Fruit fly (Drosophila melanogaster) whole organism, adult: ENCODE measurements around the gene Ir7g.

Experiments
- CG11617 ChIP-seq: fragments of 200-800 bp; sonication (Bioruptor generic); optimal IDR thresholded peaks from 2 replicates; lab custom pipeline; 2017; ENCODE audit warnings: mild to moderate bottlenecking, missing biosample characterization, missing genetic modification reagents, missing genetic modification characterization
- CG12768 ChIP-seq: fragments of 200-800 bp; sonication (Bioruptor generic); optimal IDR thresholded peaks from 2 replicates; lab custom pipeline; 2017; ENCODE audit warnings: missing biosample characterization, missing genetic modification characterization, mild to moderate bottlenecking, moderate library complexity, missing genetic modification reagents
- CG14711 ChIP-seq: fragments of 200-800 bp; sonication (Bioruptor generic); optimal IDR thresholded peaks from 2 replicates; lab custom pipeline; 2018; ENCODE audit warnings: missing biosample characterization, mild to moderate bottlenecking, missing genetic modification characterization, moderate library complexity
- CG1620 ChIP-seq: fragments of 200-800 bp; sonication (Bioruptor generic); optimal IDR thresholded peaks from 2 replicates; lab custom pipeline; 2016; ENCODE audit warnings: missing biosample characterization, missing genetic modification characterization
- CG33017 ChIP-seq: fragments of 200-800 bp; sonication (Bioruptor generic); optimal IDR thresholded peaks from 2 replicates; lab custom pipeline; 2018; ENCODE audit warnings: missing biosample characterization, mild to moderate bottlenecking, missing genetic modification characterization, moderate library complexity
- CG5204 ChIP-seq: fragments of 200-800 bp; sonication (Bioruptor generic); optimal IDR thresholded peaks from 2 replicates; lab custom pipeline; 2016; ENCODE audit warnings: missing biosample characterization, missing genetic modification characterization
- CG7045 ChIP-seq: fragments of 200-800 bp; sonication (Bioruptor generic); optimal IDR thresholded peaks from 2 replicates; lab custom pipeline; 2017; ENCODE audit warnings: missing biosample characterization, mild to moderate bottlenecking, missing genetic modification characterization
- CG7101 ChIP-seq: fragments of 200-800 bp; sonication (Bioruptor generic); optimal IDR thresholded peaks from 2 replicates; lab custom pipeline; 2018; ENCODE audit warnings: missing biosample characterization, mild to moderate bottlenecking, missing genetic modification characterization, moderate library complexity
- Clk ChIP-seq: fragments of 200-800 bp; sonication (Bioruptor generic); optimal IDR thresholded peaks from 2 replicates; lab custom pipeline; 2017; ENCODE audit warnings: missing biosample characterization, missing genetic modification characterization
- Crg-1 ChIP-seq: fragments of 200-800 bp; sonication (Bioruptor generic); optimal IDR thresholded peaks from 2 replicates; lab custom pipeline; 2016; ENCODE audit warnings: missing biosample characterization, missing genetic modification characterization
- Hr96 ChIP-seq: fragments of 200-800 bp; sonication (Bioruptor generic); optimal IDR thresholded peaks from 2 replicates; lab custom pipeline; 2016; ENCODE audit warnings: missing biosample characterization, missing genetic modification characterization
- Mnt ChIP-seq: fragments of 200-800 bp; sonication (Bioruptor generic); optimal IDR thresholded peaks from 2 replicates; lab custom pipeline; 2016; ENCODE audit warnings: missing biosample characterization, mild to moderate bottlenecking, missing genetic modification characterization
- bab1 ChIP-seq: fragments of 200-800 bp; sonication (Bioruptor generic); optimal IDR thresholded peaks from 3 replicates; lab custom pipeline; 2019; ENCODE audit warnings: missing biosample characterization, mild to moderate bottlenecking, missing genetic modification characterization, moderate library complexity
- cic ChIP-seq: fragments of 200-800 bp; sonication (Bioruptor generic); optimal IDR thresholded peaks from 2 replicates; lab custom pipeline; 2017; ENCODE audit warnings: missing biosample characterization, mild to moderate bottlenecking, missing genetic modification characterization, moderate library complexity
- cnc ChIP-seq, 2 experiments: fragments of >200 bp; optimal IDR thresholded peaks; 2 replicates each; lab custom pipeline; 2017
- kay ChIP-seq: fragments of 200-800 bp; sonication (Bioruptor generic); peaks from one replicate; lab custom pipeline; 2016; ENCODE audit warnings: missing biosample characterization, missing genetic modification characterization, borderline replicate concordance
- ovo ChIP-seq: fragments of 200-800 bp; sonication (Bioruptor generic); optimal IDR thresholded peaks from 2 replicates; lab custom pipeline; 2016; ENCODE audit warnings: missing biosample characterization, missing genetic modification characterization
- pad ChIP-seq: fragments of 200-800 bp; sonication (Bioruptor generic); optimal IDR thresholded peaks from 3 replicates; lab custom pipeline; 2017; ENCODE audit warnings: missing biosample characterization, missing genetic modification characterization, mild to moderate bottlenecking, moderate library complexity, missing genetic modification reagents
- tj ChIP-seq: fragments of 200-800 bp; sonication (Bioruptor generic); optimal IDR thresholded peaks from 3 replicates; lab custom pipeline; 2017; ENCODE audit warnings: missing biosample characterization, mild to moderate bottlenecking, missing genetic modification characterization, moderate library complexity
- toe ChIP-seq: fragments of 200-800 bp; sonication (Bioruptor generic); optimal IDR thresholded peaks from 2 replicates; lab custom pipeline; 2016; ENCODE audit warnings: missing biosample characterization, missing genetic modification characterization

Ir7g gene

dm6 chrX:7884360-7884759 is at the start of gene Ir7g:
Ir7g (plus strand) TSS chrX:7884660.
- TF ChIP-seq kay (GFP tag; lab: Kevin White, UChicago) (no peak), CG33017 (tag; lab: Kevin White, UChicago) (no peak)

dm6 chrX:7854144-7854543 is 30.3 kb upstream of the Ir7g start, which contains the start of gene CG10920:
CG10920 (minus strand) TSS chrX:7854244.
- TF ChIP-seq CG14711 = no peak
- TF ChIP-seq CG11617 (GFP tag; lab: Kevin White, UChicago) = no peak
- no peak for TF ChIP-seq CG5204
- TF ChIP-seq CG12768 (GFP tag; lab: Kevin White, UChicago) = no peak
- TF ChIP-seq toe = no peak
- TF ChIP-seq cnc (optimal IDR thresholded peaks at IDR 0.05; lab: Kevin White, UChicago) = no peak
- TF ChIP-seq Clk (GFP tag; lab: Kevin White, UChicago) = no peak
- TF ChIP-seq pad = no peak
- TF ChIP-seq CG7101 = no peak
- TF ChIP-seq CG1620 (GFP tag; lab: Kevin White, UChicago) = no peak
- no peak for TF ChIP-seq ovo
- no peak for TF ChIP-seq bab1
- TF ChIP-seq CG7045 (GFP tag; lab: Kevin White, UChicago) = no peak

dm6 chrX:7857873-7858272 is 26.6 kb upstream of the Ir7g start, which contains the start of gene CG1409:
CG1409 (plus strand) TSS chrX:7858173.
- TF ChIP-seq cic (GFP tag; lab: Kevin White, UChicago) (no peak), CG5204 (no peak), CG1620 (GFP tag; lab: Kevin White, UChicago) (no peak), toe (no peak), CG11617 (GFP tag; lab: Kevin White, UChicago) (no peak), kay (GFP tag; lab: Kevin White, UChicago) (no peak), CG7045 (GFP tag; lab: Kevin White, UChicago) (no peak), Mnt (GFP tag; lab: Kevin White, UChicago) (no peak), Crg-1 (GFP tag; lab: Kevin White, UChicago) (no peak), bab1 (no peak), pad (no peak), tj (GFP tag; lab: Kevin White, UChicago) (no peak), CG14711 (no peak), Hr96 (GFP tag; lab: Kevin White, UChicago) (no peak), CG7101 (no peak), CG12768 (GFP tag; lab: Kevin White, UChicago) (no peak)

dm6 chrX:7866868-7867267 is 17.6 kb upstream of the Ir7g start, which contains the start of gene Ir7b:
Ir7b (minus strand) TSS chrX:7866968.
- no peak for TF ChIP-seq CG1620 (GFP tag; lab: Kevin White, UChicago)
- TF ChIP-seq cic (GFP tag; lab: Kevin White, UChicago) = no peak
- TF ChIP-seq kay (GFP tag; lab: Kevin White, UChicago) = no peak
- TF ChIP-seq bab1 = no peak
- TF ChIP-seq CG14711 = no peak
- no peak for TF ChIP-seq toe

dm6 chrX:7873172-7873930 is 11.1 kb upstream of the Ir7g start, which contains the start of gene dec:
dec (minus strand) TSS chrX:7873222.
- TF ChIP-seq Crg-1 (GFP tag; lab: Kevin White, UChicago) = no peak
- TF ChIP-seq CG5204 = no peak
- no peak for TF ChIP-seq toe
- no peak for TF ChIP-seq cnc (optimal IDR thresholded peaks at IDR 0.05; lab: Kevin White, UChicago)
- no peak for TF ChIP-seq kay (GFP tag; lab: Kevin White, UChicago)
- TF ChIP-seq pad = peak; percentile 17
- TF ChIP-seq CG1620 (GFP tag; lab: Kevin White, UChicago) = no peak
- TF ChIP-seq CG14711 = peak; percentile 26
- TF ChIP-seq cic (GFP tag; lab: Kevin White, UChicago) = no peak
- peak; percentile 95 for TF ChIP-seq tj (GFP tag; lab: Kevin White, UChicago)
- no peak for TF ChIP-seq Clk (GFP tag; lab: Kevin White, UChicago)
- TF ChIP-seq CG12768 (GFP tag; lab: Kevin White, UChicago) = no peak
- peak; percentile 88 for TF ChIP-seq bab1
- no peak for TF ChIP-seq CG33017 (tag; lab: Kevin White, UChicago)
- TF ChIP-seq CG7101 = no peak
- no peak for TF ChIP-seq Hr96 (GFP tag; lab: Kevin White, UChicago)
- no peak for TF ChIP-seq ovo
- TF ChIP-seq CG11617 (GFP tag; lab: Kevin White, UChicago) = no peak
- TF ChIP-seq Mnt (GFP tag; lab: Kevin White, UChicago) = no peak

dm6 chrX:7874094-7874493 is 10.4 kb upstream of the Ir7g start, which contains the start of gene Ir7c:
Ir7c (plus strand) TSS chrX:7874394.
- no peak for TF ChIP-seq kay (GFP tag; lab: Kevin White, UChicago)

dm6 chrX:7878736-7879135 is 5.7 kb upstream of the Ir7g start, which contains the start of gene Ir7d:
Ir7d (minus strand) TSS chrX:7878836.
- TF ChIP-seq CG33017 (tag; lab: Kevin White, UChicago) (no peak), CG7045 (GFP tag; lab: Kevin White, UChicago) (no peak), CG5204 (no peak), Clk (GFP tag; lab: Kevin White, UChicago) (no peak), kay (GFP tag; lab: Kevin White, UChicago) (no peak), toe (no peak)
